Fruit fly (Drosophila melanogaster) whole organism, wandering third instar larva: Measurements from ENCODE around the gene CG9444.

Source experiments
- CG9705 ChIP-seq: fragments of 200-800 bp; sonication (Bioruptor generic); optimal IDR thresholded peaks from 2 replicates; lab custom pipeline; 2018; ENCODE audit warnings: missing biosample characterization, mild to moderate bottlenecking, missing genetic modification characterization
- Dif ChIP-seq: fragments of 200-275, 200-300 bp; sonication (Bioruptor generic); optimal IDR thresholded peaks from 2 replicates; lab custom pipeline; 2018; ENCODE audit warnings: missing biosample characterization, missing genetic modification characterization; ENCODE audit not compliant: partially characterized antibody
- GATAd ChIP-seq: sonication (Bioruptor generic); optimal IDR thresholded peaks from 2 replicates; lab custom pipeline; 2016; ENCODE audit warnings: missing biosample characterization, missing genetic modification characterization
- Hnf4 ChIP-seq: fragments of 200-800 bp; sonication (Bioruptor generic); optimal IDR thresholded peaks from 2 replicates; lab custom pipeline; 2016; ENCODE audit warnings: missing biosample characterization, mild to moderate bottlenecking, missing genetic modification characterization
- Hr78 ChIP-seq: fragments of >200 bp; optimal IDR thresholded peaks from 2 replicates; lab custom pipeline; 2017; ENCODE audit warnings: missing biosample characterization, missing genetic modification characterization
- Hr83 ChIP-seq: fragments of 200-300 bp; sonication (Bioruptor generic); optimal IDR thresholded peaks from 2 replicates; lab custom pipeline; 2016; ENCODE audit warnings: missing biosample characterization, mild to moderate bottlenecking, missing genetic modification characterization, moderate library complexity; ENCODE audit not compliant: poor library complexity, severe bottlenecking
- Mio ChIP-seq: sonication (Bioruptor generic); optimal IDR thresholded peaks from 2 replicates; lab custom pipeline; 2016; ENCODE audit warnings: missing biosample characterization, missing genetic modification characterization
- Myc ChIP-seq: fragments of >200 bp; optimal IDR thresholded peaks from 2 replicates; lab custom pipeline; 2017
- N ChIP-seq: fragments of >200 bp; optimal IDR thresholded peaks from 2 replicates; lab custom pipeline; 2018; ENCODE audit warnings: missing biosample characterization, missing external identifiers, missing genetic modification characterization
- OdsH ChIP-seq: fragments of 200-800 bp; sonication (Bioruptor generic); optimal IDR thresholded peaks from 2 replicates; lab custom pipeline; 2016; ENCODE audit warnings: missing biosample characterization, mild to moderate bottlenecking, missing genetic modification characterization
- Rel ChIP-seq, 2 experiments: fragments of 200-800 bp; sonication (Bioruptor generic) in 1 of 2; optimal IDR thresholded peaks; 2 replicates in 1 of 2; 3 replicates in 1 of 2; lab custom pipeline; 2016 to 2019; ENCODE audit warnings: mild to moderate bottlenecking in 2 of 2, missing biosample characterization in 2 of 2, missing genetic modification characterization in 2 of 2, moderate library complexity in 1 of 2
- Sp1 ChIP-seq: fragments of 200-800 bp; sonication (Bioruptor generic); optimal IDR thresholded peaks from 3 replicates; lab custom pipeline; 2019; ENCODE audit warnings: missing biosample characterization, mild to moderate bottlenecking, missing genetic modification characterization, moderate library complexity
- Vsx2 ChIP-seq: fragments of 200-300, 225-300 bp; sonication (Bioruptor generic); optimal IDR thresholded peaks from 2 replicates; lab custom pipeline; 2018; ENCODE audit warnings: missing biosample characterization, missing genetic modification characterization; ENCODE audit not compliant: partially characterized antibody
- br ChIP-seq: fragments of 200-800 bp; sonication (Bioruptor generic); optimal IDR thresholded peaks from 2 replicates; lab custom pipeline; 2016; ENCODE audit warnings: missing biosample characterization, missing genetic modification characterization
- brk ChIP-seq: fragments of 200-800 bp; sonication (Bioruptor generic); optimal IDR thresholded peaks from 2 replicates; lab custom pipeline; 2016; ENCODE audit warnings: missing biosample characterization, mild to moderate bottlenecking, missing genetic modification characterization
- dl ChIP-seq, 2 experiments: fragments of 175-275, 200-275 bp in 1 of 2; fragments of 200-275 bp in 1 of 2; sonication (Bioruptor generic); optimal IDR thresholded peaks; lab custom pipeline; 2018; ENCODE audit warnings: mild to moderate bottlenecking in 2 of 2, missing biosample characterization in 2 of 2, missing genetic modification characterization in 2 of 2, moderate library complexity in 2 of 2; ENCODE audit not compliant: partially characterized antibody in 2 of 2, insufficient read depth in 1 of 2
- foxo ChIP-seq, 2 experiments: fragments of 200-800 bp; sonication (Bioruptor generic); optimal IDR thresholded peaks; 2 replicates in 1 of 2; 3 replicates in 1 of 2; lab custom pipeline; 2016 to 2017; ENCODE audit warnings: missing biosample characterization in 2 of 2, missing genetic modification characterization in 2 of 2
- fru ChIP-seq: fragments of 200-800 bp; sonication (Bioruptor generic); optimal IDR thresholded peaks from 3 replicates; lab custom pipeline; 2016; ENCODE audit warnings: missing biosample characterization, mild to moderate bottlenecking, missing genetic modification characterization
- jim ChIP-seq: fragments of 175-275, 200-325 bp; sonication (Bioruptor generic); optimal IDR thresholded peaks from 2 replicates; lab custom pipeline; 2016; ENCODE audit warnings: missing biosample characterization, mild to moderate bottlenecking, missing genetic modification characterization
- lola ChIP-seq: fragments of >200 bp; optimal IDR thresholded peaks from 2 replicates; lab custom pipeline; 2017; ENCODE audit warnings: missing biosample characterization, missing genetic modification characterization
- pan ChIP-seq: fragments of >200 bp; optimal IDR thresholded peaks from 2 replicates; lab custom pipeline; 2017
- rgr ChIP-seq: fragments of 200-800 bp; sonication (Bioruptor generic); optimal IDR thresholded peaks from 3 replicates; lab custom pipeline; 2016; ENCODE audit warnings: missing biosample characterization, mild to moderate bottlenecking, missing genetic modification characterization
- sv ChIP-seq: fragments of 200-800 bp; sonication (Bioruptor generic); optimal IDR thresholded peaks from 3 replicates; lab custom pipeline; 2016; ENCODE audit warnings: missing biosample characterization, missing genetic modification characterization
- tai ChIP-seq: sonication (Bioruptor generic); optimal IDR thresholded peaks from 2 replicates; lab custom pipeline; 2016; ENCODE audit warnings: missing biosample characterization, missing genetic modification characterization
- usp ChIP-seq: fragments of >200 bp; optimal IDR thresholded peaks from 2 replicates; lab custom pipeline; 2017; ENCODE audit warnings: missing biosample characterization, missing genetic modification characterization
- woc ChIP-seq: sonication (Bioruptor generic); optimal IDR thresholded peaks from 2 replicates; lab custom pipeline; 2016; ENCODE audit warnings: missing biosample characterization, mild to moderate bottlenecking, missing genetic modification characterization

CG9444 gene

dm6 chr3R:9684125-9684524 is at the start of gene CG9444:
TSS of gene CG9444 (minus strand) at chr3R:9684264.
- TF ChIP-seq Rel (GFP tag; optimal IDR thresholded peaks at IDR 0.05; lab: Kevin White, UChicago) (no peak), Rel (tag; optimal IDR thresholded peaks at IDR 0.05; lab: Kevin White, UChicago) (peak; percentile 79), brk (GFP tag; lab: Kevin White, UChicago) (no peak)

dm6 chr3R:9733150-9733549 is 49.1 kb upstream of the CG9444 start, which contains the start of gene alphaTub85E:
TSS of gene alphaTub85E (minus strand) at chr3R:9733250.
- TF ChIP-seq Hr83 (GFP tag; lab: Kevin White, UChicago) (no peak), usp (GFP tag; lab: Kevin White, UChicago) (no peak), Rel (GFP tag; optimal IDR thresholded peaks at IDR 0.05; lab: Kevin White, UChicago) (no peak), Rel (tag; optimal IDR thresholded peaks at IDR 0.05; lab: Kevin White, UChicago) (no peak), dl (GFP tag; optimal IDR thresholded peaks at IDR 0.05; lab: Kevin White, UChicago; ENCODE audit: insufficient read depth in 1 of 2, partially characterized antibody in 2 of 2) (no peak), br (GFP tag; lab: Kevin White, UChicago) (no peak), woc (no peak), lola (no peak), pan (no peak), Hr78 (GFP tag; lab: Kevin White, UChicago) (no peak), Mio (GFP tag; lab: Kevin White, UChicago) (no peak), rgr (GFP tag; lab: Kevin White, UChicago) (no peak)

dm6 chr3R:9730784-9731183 is 46.7 kb upstream of the CG9444 start, which contains the start of gene FoxP:
TSS of gene FoxP (minus strand) at chr3R:9730872.
- peak; percentile 59 for TF ChIP-seq Dif (GFP tag; lab: Kevin White, UChicago)
- TF ChIP-seq foxo (GFP tag; optimal IDR thresholded peaks at IDR 0.05; lab: Kevin White, UChicago), result no peak
- peak; percentile 94 for TF ChIP-seq Vsx2 (GFP tag; lab: Kevin White, UChicago)

DNA sequence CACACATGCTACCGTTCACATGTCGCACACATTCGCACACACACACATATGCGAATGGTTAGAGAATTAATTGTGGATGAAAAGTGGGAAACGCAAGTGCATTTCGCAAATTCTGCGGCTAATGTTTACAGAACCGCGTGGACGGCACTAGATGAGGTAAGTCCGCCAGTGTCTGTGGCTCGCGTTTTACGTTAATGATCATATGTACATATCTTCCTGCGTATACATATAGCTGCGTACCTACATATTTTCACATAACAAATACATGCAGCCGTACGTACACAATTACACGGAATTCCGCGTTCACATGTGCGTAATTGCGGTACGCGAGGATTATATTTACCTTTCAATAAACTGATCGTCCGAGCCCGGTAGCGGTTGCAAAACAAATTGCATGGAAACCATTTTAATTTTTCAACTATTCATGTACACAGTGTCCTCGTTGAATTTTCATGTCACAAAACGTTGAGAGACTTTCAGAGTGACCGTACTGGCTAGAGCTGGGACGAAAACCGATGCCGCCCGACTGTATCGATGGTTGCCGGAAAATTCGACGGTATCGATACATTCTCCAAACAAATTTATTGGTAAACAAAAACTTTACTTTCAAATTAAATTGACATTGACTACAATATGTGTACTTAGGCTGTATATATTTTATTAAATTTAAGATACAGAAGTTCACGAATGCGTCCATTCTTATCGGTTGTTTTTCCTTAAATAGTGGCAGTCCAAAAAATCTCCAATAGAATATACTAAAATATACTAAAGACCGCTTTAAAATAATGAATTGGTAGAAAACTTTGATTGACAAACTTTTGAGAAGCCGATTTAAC is 41.3 kb upstream of the CG9444 start, which contains the start of gene hyd:
hyd (minus strand) TSS at position 495 of the 836 bp plus-strand sequence.
- peak; percentile 78 for TF ChIP-seq N (GFP tag; lab: Kevin White, UChicago)
- TF ChIP-seq CG9705 (GFP tag; lab: Kevin White, UChicago), result no peak
- TF ChIP-seq, all 38 proteins: peak for 1

dm6 chr3R:9710886-9711285 is 26.8 kb upstream of the CG9444 start, which contains the start of the genes trbd and dmt:
TSS of gene trbd (minus strand) at chr3R:9711037.
TSS of gene dmt (plus strand) at chr3R:9711142.
- TF ChIP-seq Hr83 (GFP tag; lab: Kevin White, UChicago) (peak; percentile 71), fru (GFP tag; lab: Kevin White, UChicago) (no peak), Vsx2 (GFP tag; lab: Kevin White, UChicago) (peak; percentile 100), Rel (GFP tag; optimal IDR thresholded peaks at IDR 0.05; lab: Kevin White, UChicago) (no peak), Rel (tag; optimal IDR thresholded peaks at IDR 0.05; lab: Kevin White, UChicago) (peak; percentile 93), OdsH (peak; percentile 50), CG9705 (GFP tag; lab: Kevin White, UChicago) (peak; percentile 33), GATAd (GFP tag; lab: Kevin White, UChicago) (no peak), Sp1 (GFP tag; lab: Kevin White, UChicago) (no peak), sv (peak; percentile 37)

- TF ChIP-seq jim (GFP tag; lab: Kevin White, UChicago) (no peak), Myc (lab: Kevin White, UChicago) (no peak), tai (GFP tag; lab: Kevin White, UChicago) (no peak), Hr78 (GFP tag; lab: Kevin White, UChicago) (no peak), Hr83 (GFP tag; lab: Kevin White, UChicago) (no peak), Hnf4 (GFP tag; lab: Kevin White, UChicago) (no peak)
Measured at dm6 chr3R:9710228-9710627, 26.2 kb upstream of the CG9444 start.
